Fruit fly (Drosophila melanogaster) whole organism: ENCODE measurements around the gene ics.

Experiments
- CG8478 ChIP-seq: fragments of >200 bp; optimal IDR thresholded peaks from 2 replicates; lab custom pipeline; 2018; ENCODE audit warnings: inconsistent platforms
- Dll ChIP-seq: fragments of >200 bp; optimal IDR thresholded peaks from 2 replicates; lab custom pipeline; 2017
- pan ChIP-seq: fragments of >200 bp; optimal IDR thresholded peaks from 2 replicates; lab custom pipeline; 2017
- psq ChIP-seq: fragments of >200 bp; optimal IDR thresholded peaks from 2 replicates; lab custom pipeline; 2017
- usp ChIP-seq: fragments of >200 bp; optimal IDR thresholded peaks from 2 replicates; lab custom pipeline; 2017; ENCODE audit warnings: missing biosample characterization, missing genetic modification characterization, mixed read lengths

dm6 chr2L:13613720-13614119 is 28.7 kb downstream of the ics start:
- TF ChIP-seq Dll (no peak), psq (no peak), usp (GFP tag; lab: Kevin White, UChicago) (no peak), CG8478 (no peak), pan (lab: Kevin White, UChicago) (no peak)
